Fruit fly (Drosophila melanogaster) S2 (cell line): ENCODE data around the gene CG14441.

Source experiments
- CG8478 ChIP-seq: fragments of >200 bp; optimal IDR thresholded peaks from 2 replicates; lab custom pipeline; 2018
- CTCF ChIP-seq, 2 experiments: fragments of >200 bp; optimal IDR thresholded peaks; 2 replicates each; lab custom pipeline; 2018

Gene CG14441

DNA sequence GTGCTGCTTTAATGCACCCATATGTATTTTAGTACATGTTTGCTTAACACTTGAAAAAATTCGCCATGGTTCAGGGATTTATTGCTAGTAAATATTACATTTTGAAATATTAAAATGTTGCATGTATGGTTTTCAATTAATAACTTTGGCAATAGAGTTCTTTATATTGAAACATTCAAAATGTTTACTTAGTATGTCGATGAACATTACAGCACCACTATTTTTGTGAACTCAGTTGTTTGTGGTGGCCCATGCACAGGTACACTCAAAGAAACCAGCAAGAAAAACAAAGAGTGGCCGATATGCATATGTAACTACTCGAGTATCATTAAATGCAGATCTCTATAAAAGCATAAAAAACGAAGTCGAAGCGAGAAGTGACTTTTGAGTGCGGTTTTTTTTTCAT lies 2.7 kb downstream of the CG14441 start:
- TF ChIP-seq CG8478 (lab: Kevin White, UChicago) (no peak), CTCF (optimal IDR thresholded peaks at IDR 0.05; lab: Kevin White, UChicago) (no peak)

DNA sequence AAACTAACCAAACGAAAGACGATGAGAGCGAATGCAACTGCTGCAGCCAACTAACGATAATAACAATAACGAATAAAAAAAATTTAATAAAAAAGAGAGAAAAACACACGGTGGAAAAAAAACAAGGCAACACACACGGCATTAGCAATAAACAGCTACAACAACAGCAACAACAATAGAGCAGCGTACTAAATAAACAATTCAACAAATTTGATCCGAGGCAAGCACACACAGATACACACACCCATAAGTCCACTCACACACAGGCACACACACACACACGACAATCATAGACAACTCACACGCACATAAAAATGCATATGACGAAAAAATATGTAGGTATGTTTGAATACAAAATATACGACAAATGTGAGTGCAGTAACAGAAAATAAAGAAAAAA lies 3.3 kb downstream of the CG14441 start:
- TF ChIP-seq CTCF (optimal IDR thresholded peaks at IDR 0.05; lab: Kevin White, UChicago) (no peak), CG8478 (lab: Kevin White, UChicago) (no peak)

DNA sequence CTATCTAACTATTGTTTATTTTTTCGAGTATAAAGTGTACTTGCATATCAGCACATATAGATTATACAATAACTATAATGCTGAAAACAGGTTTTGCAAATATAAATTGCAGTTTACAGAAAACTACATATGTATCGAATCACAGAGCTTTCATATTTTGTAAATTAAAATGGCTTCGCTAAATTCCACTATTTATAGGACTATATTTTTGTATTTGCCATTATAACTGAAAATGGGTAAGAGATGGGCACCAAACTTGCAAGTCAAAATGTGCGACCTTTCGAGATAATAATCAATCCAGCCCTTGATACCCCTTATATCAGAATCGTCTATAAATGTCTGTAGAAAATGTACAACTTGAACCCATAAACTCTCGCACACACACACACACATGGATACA lies 3.9 kb downstream of the CG14441 start:
- TF ChIP-seq CTCF (optimal IDR thresholded peaks at IDR 0.05; lab: Kevin White, UChicago) (no peak), CG8478 (lab: Kevin White, UChicago) (no peak)

dm6 chrX:6703957-6704356 lies 4.6 kb downstream of the CG14441 start:
- TF ChIP-seq CG8478 (lab: Kevin White, UChicago) (no peak), CTCF (optimal IDR thresholded peaks at IDR 0.05; lab: Kevin White, UChicago) (no peak)

DNA sequence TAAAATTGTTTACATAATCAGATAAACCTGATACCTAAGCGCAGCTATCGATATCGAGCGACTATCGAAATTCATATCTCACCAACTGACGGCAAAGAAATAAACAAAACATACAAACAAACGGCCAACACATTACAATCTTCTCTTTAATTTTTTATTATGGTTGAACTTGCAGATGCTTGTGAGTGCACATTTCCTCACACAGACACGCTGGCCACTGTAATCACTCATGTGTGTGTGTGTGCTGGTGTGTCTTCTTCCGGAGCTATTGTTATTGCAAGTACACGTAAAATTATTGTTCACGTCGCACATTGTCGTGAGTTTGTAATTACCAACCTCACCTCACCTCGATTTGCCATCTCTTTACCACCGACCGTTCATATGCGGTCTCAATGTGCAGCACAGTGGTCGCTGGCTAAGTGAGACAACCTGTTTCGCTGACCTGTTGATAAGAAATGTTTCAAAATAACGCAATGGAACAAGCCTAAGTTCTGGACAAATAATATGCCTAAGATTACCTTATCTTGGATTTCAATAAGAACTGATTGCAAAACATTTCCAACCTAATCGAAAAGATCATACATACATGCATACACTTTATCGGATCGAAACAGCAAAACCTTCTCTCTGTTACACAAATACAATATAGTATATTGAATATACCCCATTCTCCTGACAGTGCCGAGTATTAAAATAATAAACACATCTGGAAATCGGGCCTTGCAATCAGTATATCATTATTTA lies 5.9 kb downstream of the CG14441 start:
- TF ChIP-seq CTCF (optimal IDR thresholded peaks at IDR 0.05; lab: Kevin White, UChicago) (no peak), CG8478 (lab: Kevin White, UChicago) (no peak)

DNA sequence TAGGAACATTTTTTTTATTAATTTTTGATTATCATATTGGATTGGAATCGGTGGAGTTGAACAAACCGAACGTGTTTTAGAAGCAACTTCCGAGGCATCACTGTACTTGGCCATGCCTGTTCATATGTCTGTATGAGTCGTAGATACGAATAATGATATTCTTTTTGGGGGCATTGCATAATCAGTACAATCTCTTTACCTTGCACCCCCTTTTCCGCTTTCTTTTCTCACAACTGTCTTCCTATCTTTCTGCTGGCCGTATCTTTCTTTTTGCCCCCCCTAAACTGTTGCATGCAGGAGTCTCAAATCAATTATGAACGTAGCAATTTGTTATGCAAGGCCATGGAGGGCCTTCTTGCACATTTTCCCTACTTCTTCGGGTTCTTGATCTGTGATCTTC lies 6.6 kb downstream of the CG14441 start:
- TF ChIP-seq CG8478 (lab: Kevin White, UChicago), result no peak
- TF ChIP-seq CTCF (optimal IDR thresholded peaks at IDR 0.05; lab: Kevin White, UChicago), result no peak

DNA sequence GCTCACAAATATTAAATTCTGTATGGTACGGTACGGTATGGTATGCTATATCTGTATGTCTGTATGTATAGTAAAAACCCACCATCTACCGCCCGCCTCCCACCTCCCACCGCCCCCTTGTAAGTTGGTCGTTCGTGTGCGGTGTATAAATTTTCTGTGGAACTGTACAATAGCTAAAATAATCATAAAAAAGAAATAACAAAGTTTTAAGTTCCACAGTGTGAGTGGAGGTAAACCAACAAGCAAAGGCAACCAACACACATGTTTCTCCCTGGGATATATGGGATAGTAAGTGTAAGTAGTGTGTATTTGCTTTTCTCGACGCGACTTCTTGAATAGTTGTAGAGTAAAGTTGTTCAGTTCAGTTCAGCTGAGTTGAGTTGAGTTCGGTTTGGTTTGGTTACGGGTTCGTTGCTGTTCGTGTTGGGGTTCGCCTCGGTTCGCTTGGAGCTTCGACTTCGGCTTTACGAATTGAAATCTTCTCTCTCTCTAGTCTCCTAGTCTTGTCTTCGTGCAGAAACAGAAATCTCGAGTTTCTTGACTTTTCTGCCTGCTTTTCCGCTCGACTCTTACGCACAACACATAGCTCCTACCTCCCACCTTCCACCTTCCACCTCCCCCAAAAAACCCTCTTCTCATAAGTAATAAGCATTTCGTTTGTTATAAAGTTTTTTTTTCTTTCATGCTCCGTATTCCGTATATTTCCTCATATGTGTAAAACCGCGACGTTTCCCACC lies 7.4 kb downstream of the CG14441 start:
- TF ChIP-seq CG8478 (lab: Kevin White, UChicago) (no peak), CTCF (optimal IDR thresholded peaks at IDR 0.05; lab: Kevin White, UChicago) (no peak)

dm6 chrX:6708138-6708537 lies 8.8 kb downstream of the CG14441 start:
- TF ChIP-seq CG8478 (lab: Kevin White, UChicago) (no peak), CTCF (optimal IDR thresholded peaks at IDR 0.05; lab: Kevin White, UChicago) (no peak)

- TF ChIP-seq CTCF (optimal IDR thresholded peaks at IDR 0.05; lab: Kevin White, UChicago) (no peak), CG8478 (lab: Kevin White, UChicago) (no peak)
Observed at dm6 chrX:6708580-6709199, 9.4 kb downstream of the CG14441 start.

DNA sequence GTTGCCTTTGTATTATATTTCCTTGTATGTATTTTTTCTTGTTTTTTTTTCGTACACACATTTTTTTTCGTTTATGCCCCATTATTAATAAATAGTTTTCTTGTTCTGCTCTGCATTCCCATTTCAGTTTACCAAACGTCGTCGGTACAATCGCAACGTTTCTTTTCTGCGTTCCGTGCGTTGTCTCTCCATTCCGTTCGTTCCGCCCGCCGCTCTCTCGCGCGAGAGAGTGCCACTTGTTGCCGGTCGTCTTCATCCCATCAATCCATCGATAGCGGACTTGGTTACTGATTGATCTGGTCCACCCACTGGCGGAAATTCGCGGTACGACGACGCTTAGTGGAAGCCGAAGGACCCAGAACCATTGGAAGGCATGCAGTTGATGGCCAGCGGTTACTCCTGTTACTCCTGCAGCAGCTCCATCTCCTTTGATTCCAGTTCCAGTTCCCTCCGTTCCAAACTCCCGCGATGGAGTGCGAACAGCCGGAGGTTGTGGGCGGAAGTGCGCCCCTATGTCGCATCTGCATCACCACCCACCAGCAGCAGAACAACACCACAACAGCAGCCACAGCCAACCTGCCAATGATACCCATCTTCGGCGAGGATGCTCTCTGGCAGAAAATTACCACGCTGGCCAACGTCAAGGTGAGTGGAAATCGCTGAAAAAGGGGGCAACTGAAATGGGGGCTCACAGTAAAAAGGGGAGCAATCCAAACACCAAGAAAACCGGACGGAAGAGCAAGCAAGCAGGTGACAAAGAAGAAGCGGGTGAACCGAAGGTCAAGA lies 10.1 kb downstream of the CG14441 start:
- TF ChIP-seq CG8478 (lab: Kevin White, UChicago), result no peak
- no peak for TF ChIP-seq CTCF (optimal IDR thresholded peaks at IDR 0.05; lab: Kevin White, UChicago)

dm6 chrX:6710258-6710657 lies 10.9 kb downstream of the CG14441 start:
- TF ChIP-seq CTCF (optimal IDR thresholded peaks at IDR 0.05; lab: Kevin White, UChicago), result no peak
- no peak for TF ChIP-seq CG8478 (lab: Kevin White, UChicago)

- no peak for TF ChIP-seq CG8478 (lab: Kevin White, UChicago)
- no peak for TF ChIP-seq CTCF (optimal IDR thresholded peaks at IDR 0.05; lab: Kevin White, UChicago)
Observed at dm6 chrX:6710665-6711064, 11.4 kb downstream of the CG14441 start.

DNA sequence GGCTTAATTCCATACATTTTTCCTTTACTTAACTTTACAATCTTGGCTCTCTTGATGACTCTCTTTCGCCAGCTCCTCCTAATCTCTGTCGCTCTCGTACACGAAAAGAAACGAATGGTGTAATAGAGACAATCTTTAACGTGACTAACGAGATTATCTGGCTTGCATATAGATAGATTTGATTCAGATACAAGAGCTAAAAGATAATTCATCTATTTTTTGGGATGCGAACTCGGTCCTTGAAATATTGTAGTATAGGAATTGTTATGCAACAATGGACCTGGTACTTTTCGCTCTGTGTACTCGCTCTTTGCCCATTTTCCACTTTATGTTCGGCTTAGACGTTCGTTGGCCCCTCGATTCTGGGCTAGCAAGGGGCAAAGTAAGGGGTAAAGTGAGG lies 12.0 kb downstream of the CG14441 start:
- no peak for TF ChIP-seq CTCF (optimal IDR thresholded peaks at IDR 0.05; lab: Kevin White, UChicago)
- no peak for TF ChIP-seq CG8478 (lab: Kevin White, UChicago)

DNA sequence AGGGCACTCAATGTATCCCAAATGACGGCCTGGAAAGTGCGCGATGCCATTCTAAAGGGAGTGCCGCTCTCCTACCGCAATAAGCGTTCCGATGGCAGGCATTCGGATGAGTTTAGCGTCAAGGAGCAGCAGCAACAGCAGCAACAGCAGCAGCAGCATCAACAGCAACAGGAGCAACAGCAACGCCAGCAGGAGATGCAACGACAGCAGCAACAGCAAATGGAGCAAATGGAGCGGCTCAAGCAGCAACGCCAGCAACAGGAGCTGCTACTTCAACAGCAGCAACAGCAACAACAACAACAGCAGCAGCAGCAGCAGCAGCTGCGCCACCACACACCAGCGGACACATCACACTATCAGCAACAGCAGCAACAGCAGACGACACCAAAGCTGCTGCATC lies 16.9 kb downstream of the CG14441 start:
- TF ChIP-seq CG8478 (lab: Kevin White, UChicago), result no peak
- TF ChIP-seq CTCF (optimal IDR thresholded peaks at IDR 0.05; lab: Kevin White, UChicago), result no peak
